Worm (Caenorhabditis elegans) whole organism, early embryonic: Measurements from ENCODE around the gene npr-28.

Source experiments
- F13C5.2 ChIP-seq: sonication (generic microtip); optimal IDR thresholded peaks from 2 replicates; lab custom pipeline; 2017; ENCODE audit warnings: mild to moderate bottlenecking, missing genetic modification characterization, inconsistent platforms, missing compliant biosample characterization
- aly-1 ChIP-seq: sonication (generic microtip); optimal IDR thresholded peaks from 2 replicates; lab custom pipeline; 2016; ENCODE audit warnings: missing genetic modification characterization, missing compliant biosample characterization
- flt-1 ChIP-seq: fragments of 200-800 bp; sonication (Bioruptor generic); IDR thresholded peaks from 2 replicates; pipeline ENCODE4 v1.3.6; 2022; ENCODE audit warnings: missing genetic modification characterization, missing compliant biosample characterization
- pes-1 ChIP-seq: fragments of 200-800 bp; sonication (Bioruptor generic); IDR thresholded peaks from 2 replicates; pipeline ENCODE4 v1.3.6; 2022; ENCODE audit warnings: missing genetic modification reagents, missing genetic modification characterization, missing compliant biosample characterization
- tbx-37 ChIP-seq: fragments of 200-800 bp; sonication (Bioruptor generic); conservative IDR thresholded peaks from 2 replicates; pipeline ENCODE4 v1.3.6; 2022; ENCODE audit warnings: missing genetic modification reagents, missing genetic modification characterization, missing compliant biosample characterization

- TF ChIP-seq F13C5.2 (tag; lab: Kevin White, UChicago) = no peak
- TF ChIP-seq flt-1 (GFP tag; lab: Robert Waterston, UW) = no peak
- no peak for TF ChIP-seq aly-1
- no peak for TF ChIP-seq tbx-37 (GFP tag; lab: Robert Waterston, UW)
- no peak for TF ChIP-seq pes-1 (GFP tag; lab: Robert Waterston, UW)
Observed at ce11 chrX:8371906-8372305, 21.0 kb upstream of the npr-28 start, which contains the start of gene nep-15.
